Fruit fly (Drosophila melanogaster) whole organism, embryonic: Measurements from ENCODE around the gene Srp19.

Source experiments
- B-H1 ChIP-seq: fragments of 200-800 bp; sonication (Bioruptor generic); IDR thresholded peaks from 3 replicates; pipeline ENCODE4 v1.3.6; 2022; ENCODE audit warnings: missing biosample characterization, missing genetic modification characterization
- Blimp-1 ChIP-seq: fragments of 200-800 bp; sonication (Bioruptor generic); optimal IDR thresholded peaks from 3 replicates; lab custom pipeline; 2018; ENCODE audit warnings: missing biosample characterization, missing genetic modification characterization, mild to moderate bottlenecking, moderate library complexity, missing genetic modification reagents
- CG1024 ChIP-seq: fragments of 200-800 bp; sonication (Bioruptor generic); IDR thresholded peaks from 2 replicates; pipeline ENCODE4 v1.3.6; 2022; ENCODE audit warnings: missing biosample characterization, missing genetic modification characterization
- CG10654 ChIP-seq: fragments of 200-800 bp; sonication (Bioruptor generic); optimal IDR thresholded peaks from 2 replicates; lab custom pipeline; 2016; ENCODE audit warnings: missing biosample characterization, missing genetic modification characterization
- CG11504 ChIP-seq: fragments of 200-800 bp; sonication (Bioruptor generic); optimal IDR thresholded peaks from 3 replicates; lab custom pipeline; 2019; ENCODE audit warnings: missing biosample characterization, mild to moderate bottlenecking, missing genetic modification characterization, moderate library complexity
- CG11696 ChIP-seq: fragments of 200-800 bp; sonication (Bioruptor generic); IDR thresholded peaks from 2 replicates; pipeline ENCODE4 v1.3.6; 2022; ENCODE audit warnings: missing biosample characterization, missing genetic modification characterization
- CG12071 ChIP-seq: fragments of 200-800 bp; sonication (Bioruptor generic); optimal IDR thresholded peaks from 3 replicates; lab custom pipeline; 2018; ENCODE audit warnings: missing biosample characterization, mild to moderate bottlenecking, missing genetic modification characterization
- CG12769 ChIP-seq: fragments of 200-800 bp; sonication (Bioruptor generic); optimal IDR thresholded peaks from 2 replicates; lab custom pipeline; 2019; ENCODE audit warnings: missing biosample characterization, mild to moderate bottlenecking, missing genetic modification characterization, moderate library complexity
- CG14441 ChIP-seq: fragments of 200-800 bp; sonication (Bioruptor generic); IDR thresholded peaks from 2 replicates; pipeline ENCODE4 v1.3.6; 2022; ENCODE audit warnings: missing biosample characterization, missing genetic modification characterization
- CG16815 ChIP-seq: fragments of 200-800 bp; sonication (Bioruptor generic); optimal IDR thresholded peaks from 3 replicates; lab custom pipeline; 2017; ENCODE audit warnings: missing biosample characterization, mild to moderate bottlenecking, missing genetic modification characterization
- CG18262 ChIP-seq: fragments of 200-800 bp; optimal IDR thresholded peaks from 3 replicates; lab custom pipeline; 2019; ENCODE audit warnings: missing biosample characterization, mild to moderate bottlenecking, missing genetic modification characterization, moderate library complexity
- CG1832 ChIP-seq: fragments of 200-800 bp; sonication (Bioruptor generic); optimal IDR thresholded peaks from 2 replicates; lab custom pipeline; 2017; ENCODE audit warnings: missing biosample characterization, mild to moderate bottlenecking, missing genetic modification characterization, inconsistent platforms
- CG31441 ChIP-seq: fragments of 200-800 bp; sonication (Bioruptor generic); IDR thresholded peaks from 2 replicates; pipeline ENCODE4 v1.3.6; 2022; ENCODE audit warnings: missing biosample characterization, missing genetic modification characterization
- CG33557 ChIP-seq: fragments of 200-800 bp; sonication (Bioruptor generic); optimal IDR thresholded peaks from 2 replicates; lab custom pipeline; 2019; ENCODE audit warnings: missing biosample characterization, mild to moderate bottlenecking, missing genetic modification characterization, moderate library complexity
- CG4617 ChIP-seq: fragments of 200-800 bp; sonication (Bioruptor generic); optimal IDR thresholded peaks from 3 replicates; lab custom pipeline; 2016; ENCODE audit warnings: missing biosample characterization, missing genetic modification characterization, borderline replicate concordance
- CG6813 ChIP-seq: fragments of 200-800 bp; sonication (Bioruptor generic); optimal IDR thresholded peaks from 2 replicates; lab custom pipeline; 2017; ENCODE audit warnings: missing biosample characterization, missing genetic modification characterization, mild to moderate bottlenecking, moderate library complexity, missing genetic modification reagents
- CG8290 ChIP-seq, 3 experiments: fragments of 200-800 bp; sonication (Bioruptor generic); optimal IDR thresholded peaks; 2 replicates each; lab custom pipeline; 2016 to 2019; ENCODE audit warnings: missing biosample characterization in 3 of 3, missing genetic modification characterization in 3 of 3, mild to moderate bottlenecking in 2 of 3, moderate library complexity in 1 of 3
- Dad ChIP-seq: fragments of 200-800 bp; sonication (Bioruptor generic); optimal IDR thresholded peaks from 3 replicates; lab custom pipeline; 2016; ENCODE audit warnings: missing biosample characterization, missing genetic modification characterization
- Elba2 ChIP-seq: fragments of 200-800 bp; sonication (Bioruptor generic); optimal IDR thresholded peaks from 3 replicates; lab custom pipeline; 2016; ENCODE audit warnings: missing biosample characterization, missing genetic modification characterization
- HLHmδ ChIP-seq: fragments of 200-800 bp; sonication (Bioruptor generic); optimal IDR thresholded peaks from 2 replicates; lab custom pipeline; 2018; ENCODE audit warnings: missing biosample characterization, mild to moderate bottlenecking, missing genetic modification characterization, moderate library complexity
- Hr78 ChIP-seq, 2 experiments: fragments of 200-800 bp in 1 of 2; fragments of >200 bp in 1 of 2; sonication (Bioruptor generic) in 1 of 2; optimal IDR thresholded peaks; 2 replicates each; lab custom pipeline; 2017 to 2019; ENCODE audit warnings: missing biosample characterization in 2 of 2, missing genetic modification characterization in 2 of 2, mild to moderate bottlenecking in 1 of 2, moderate library complexity in 1 of 2
- NC2α ChIP-seq: fragments of 200-800 bp; sonication (Bioruptor generic); optimal IDR thresholded peaks from 2 replicates; lab custom pipeline; 2016; ENCODE audit warnings: missing biosample characterization, missing genetic modification characterization
- Nf-YB ChIP-seq: fragments of 200-800 bp; sonication (Bioruptor generic); optimal IDR thresholded peaks from 3 replicates; lab custom pipeline; 2019; ENCODE audit warnings: missing biosample characterization, mild to moderate bottlenecking, missing genetic modification characterization, moderate library complexity
- Nf-YC ChIP-seq: fragments of 200-800 bp; optimal IDR thresholded peaks from 3 replicates; lab custom pipeline; 2019; ENCODE audit warnings: missing biosample characterization, mild to moderate bottlenecking, missing genetic modification characterization, moderate library complexity
- Oaz ChIP-seq: fragments of 200-800 bp; sonication (Bioruptor generic); IDR thresholded peaks from 2 replicates; pipeline ENCODE4 v1.3.6; 2022; ENCODE audit warnings: missing biosample characterization, missing genetic modification characterization
- Rx ChIP-seq: fragments of 200-800 bp; sonication (Bioruptor generic); IDR thresholded peaks from 2 replicates; pipeline ENCODE4 v1.3.6; 2022; ENCODE audit warnings: missing biosample characterization, missing genetic modification characterization
- Xrp1 ChIP-seq: fragments of 200-800 bp; sonication (Bioruptor generic); IDR thresholded peaks from 2 replicates; pipeline ENCODE4 v1.3.6; 2022; ENCODE audit warnings: missing biosample characterization, missing genetic modification characterization
- YL-1 ChIP-seq: fragments of 200-800 bp; sonication (Bioruptor generic); optimal IDR thresholded peaks from 3 replicates; lab custom pipeline; 2017; ENCODE audit warnings: missing biosample characterization, mild to moderate bottlenecking, missing genetic modification characterization
- bbx ChIP-seq: fragments of 200-800 bp; sonication (Bioruptor generic); IDR thresholded peaks from 2 replicates; pipeline ENCODE4 v1.3.6; 2022; ENCODE audit warnings: missing biosample characterization, missing genetic modification characterization; ENCODE audit not compliant: partially characterized antibody
- crol ChIP-seq: fragments of 200-800 bp; sonication (Bioruptor generic); IDR thresholded peaks from 2 replicates; pipeline ENCODE4 v1.3.6; 2022; ENCODE audit warnings: missing biosample characterization, missing genetic modification characterization
- dmrt99B ChIP-seq: fragments of 200-800 bp; sonication (Bioruptor generic); optimal IDR thresholded peaks from 2 replicates; lab custom pipeline; 2018; ENCODE audit warnings: missing biosample characterization, mild to moderate bottlenecking, missing genetic modification characterization, moderate library complexity
- dysf ChIP-seq: fragments of 200-800 bp; sonication (Bioruptor generic); IDR thresholded peaks from 3 replicates; pipeline ENCODE4 v1.3.6; 2022; ENCODE audit warnings: missing biosample characterization, missing genetic modification characterization
- gce ChIP-seq: fragments of 200-800 bp; sonication (Bioruptor generic); IDR thresholded peaks from 3 replicates; pipeline ENCODE4 v1.3.6; 2022; ENCODE audit warnings: missing biosample characterization, missing genetic modification characterization
- grn ChIP-seq: fragments of 200-800 bp; sonication (Bioruptor generic); optimal IDR thresholded peaks from 3 replicates; lab custom pipeline; 2017; ENCODE audit warnings: missing biosample characterization, missing genetic modification characterization
- gro ChIP-seq: fragments of 200-800 bp; sonication (Bioruptor generic); optimal IDR thresholded peaks from 2 replicates; lab custom pipeline; 2016; ENCODE audit warnings: missing biosample characterization, missing genetic modification characterization
- gsb-n ChIP-seq: fragments of 200-800 bp; sonication (Bioruptor generic); optimal IDR thresholded peaks from 3 replicates; lab custom pipeline; 2018; ENCODE audit warnings: missing biosample characterization, mild to moderate bottlenecking, missing genetic modification characterization
- kni ChIP-seq: fragments of 200-800 bp; sonication (Bioruptor generic); optimal IDR thresholded peaks from 3 replicates; lab custom pipeline; 2017; ENCODE audit warnings: mild to moderate bottlenecking, missing biosample characterization, missing genetic modification reagents, missing genetic modification characterization
- lbe ChIP-seq: fragments of 200-800 bp; sonication (Bioruptor generic); optimal IDR thresholded peaks from 2 replicates; lab custom pipeline; 2016; ENCODE audit warnings: missing biosample characterization, mild to moderate bottlenecking, missing genetic modification characterization
- mirr ChIP-seq: fragments of 200-800 bp; sonication (Bioruptor generic); optimal IDR thresholded peaks from 3 replicates; lab custom pipeline; 2018; ENCODE audit warnings: missing biosample characterization, mild to moderate bottlenecking, missing genetic modification characterization
- nom ChIP-seq: fragments of 200-800 bp; sonication (Bioruptor generic); optimal IDR thresholded peaks from 2 replicates; lab custom pipeline; 2017; ENCODE audit warnings: missing biosample characterization, missing genetic modification characterization, mild to moderate bottlenecking, moderate library complexity, missing genetic modification reagents
- oc ChIP-seq: fragments of 200-800 bp; sonication (Bioruptor generic); optimal IDR thresholded peaks from 2 replicates; lab custom pipeline; 2018; ENCODE audit warnings: missing biosample characterization, mild to moderate bottlenecking, missing genetic modification characterization, moderate library complexity
- onecut ChIP-seq: fragments of 200-800 bp; sonication (Bioruptor generic); IDR thresholded peaks from 2 replicates; pipeline ENCODE4 v1.3.6; 2022; ENCODE audit warnings: missing biosample characterization, missing genetic modification characterization
- pfk ChIP-seq: fragments of 200-800 bp; sonication (Bioruptor generic); optimal IDR thresholded peaks from 2 replicates; lab custom pipeline; 2018; ENCODE audit warnings: missing biosample characterization, mild to moderate bottlenecking, missing genetic modification characterization, moderate library complexity
- pros ChIP-seq: fragments of 200-800 bp; sonication (Bioruptor generic); optimal IDR thresholded peaks from 3 replicates; lab custom pipeline; 2019; ENCODE audit warnings: missing biosample characterization, mild to moderate bottlenecking, missing genetic modification characterization, moderate library complexity
- sd ChIP-seq: fragments of 200-800 bp; sonication (Bioruptor generic); optimal IDR thresholded peaks from 3 replicates; lab custom pipeline; 2018; ENCODE audit warnings: missing biosample characterization, mild to moderate bottlenecking, missing genetic modification characterization, moderate library complexity
- sens ChIP-seq: fragments of 200-800 bp; sonication (Bioruptor generic); peaks from one replicate; lab custom pipeline; 2016; ENCODE audit warnings: missing biosample characterization, missing genetic modification characterization
- sens-2 ChIP-seq: fragments of 200-800 bp; sonication (Bioruptor generic); IDR thresholded peaks from 2 replicates; pipeline ENCODE4 v1.3.6; 2022; ENCODE audit warnings: missing biosample characterization, missing genetic modification characterization
- unpg ChIP-seq: fragments of 200-800 bp; sonication (Bioruptor generic); optimal IDR thresholded peaks from 3 replicates; lab custom pipeline; 2018; ENCODE audit warnings: missing biosample characterization, mild to moderate bottlenecking, missing genetic modification characterization, moderate library complexity
- vvl ChIP-seq: fragments of 200-800 bp; sonication (Bioruptor generic); IDR thresholded peaks from 2 replicates; pipeline ENCODE4 v1.3.6; 2022; ENCODE audit warnings: missing biosample characterization, missing genetic modification characterization
- yki ChIP-seq: fragments of >200 bp; optimal IDR thresholded peaks from 3 replicates; lab custom pipeline; 2018

Srp19 gene

dm6 chr3L:7361095-7361522 is 13.3 kb upstream of the Srp19 start (continued):
- TF ChIP-seq NC2α (GFP tag; lab: Kevin White, UChicago) = no peak
- TF ChIP-seq yki (lab: Kevin White, UChicago) = no peak
- TF ChIP-seq CG12071 (GFP tag; lab: Kevin White, UChicago) = peak; percentile 76
- peak; percentile 57 for TF ChIP-seq nom (GFP tag; lab: Kevin White, UChicago)
- peak; percentile 23 for TF ChIP-seq mirr
- TF ChIP-seq pfk = no peak
- TF ChIP-seq HLHmδ (GFP tag; lab: Kevin White, UChicago) = peak; percentile 42
- peak; percentile 30 for TF ChIP-seq gsb-n (tag; lab: Kevin White, UChicago)
- peak; percentile 69 for TF ChIP-seq pros (GFP tag; lab: Kevin White, UChicago)
- peak; percentile 2 for TF ChIP-seq CG18262 (tag; lab: Kevin White, UChicago)
- TF ChIP-seq CG33557 = no peak
- peak; percentile 47; the same call in 1 of the 3 replicates for TF ChIP-seq gce (GFP tag; lab: Robert Waterston, UW)
- TF ChIP-seq Nf-YC (tag; lab: Kevin White, UChicago) = peak; percentile 82
- no peak for TF ChIP-seq CG4617 (GFP tag; lab: Kevin White, UChicago)
- peak; percentile 88 for TF ChIP-seq Elba2
- peak; percentile 23 for TF ChIP-seq Dad
- no peak for TF ChIP-seq sens-2 (GFP tag; lab: Robert Waterston, UW)
- peak; percentile 33; the same call in 1 of the 3 replicates for TF ChIP-seq dysf
- peak; percentile 46; the same call in 1 of the 2 replicates for TF ChIP-seq CG1024
- TF ChIP-seq CG11696 (GFP tag; lab: Robert Waterston, UW) = no peak
- TF ChIP-seq sd (tag; lab: Kevin White, UChicago) = no peak
- peak; percentile 71 for TF ChIP-seq sens
- TF ChIP-seq dmrt99B = peak; percentile 32
- peak; percentile 9 for TF ChIP-seq unpg (GFP tag; lab: Kevin White, UChicago)
- no peak for TF ChIP-seq Oaz (GFP tag; lab: Robert Waterston, UW)
- peak; percentile 29 for TF ChIP-seq Nf-YB (GFP tag; lab: Kevin White, UChicago)
- peak; percentile 40 for TF ChIP-seq gro (GFP tag; lab: Kevin White, UChicago)
- peak; percentile 51 for TF ChIP-seq CG12769
- no peak for TF ChIP-seq B-H1 (GFP tag; lab: Robert Waterston, UW)
- no peak for TF ChIP-seq CG10654
- TF ChIP-seq CG6813 = peak; percentile 18
- peak; percentile 71 for TF ChIP-seq onecut (GFP tag; lab: Robert Waterston, UW)
- TF ChIP-seq CG14441 = peak; percentile 31; the same call in 1 of the 2 replicates
- peak; percentile 39; the same call in 1 of the 2 replicates for TF ChIP-seq CG31441 (GFP tag; lab: Robert Waterston, UW)
- peak; percentile 22 for TF ChIP-seq CG1832
- TF ChIP-seq CG16815 (GFP tag; lab: Kevin White, UChicago) = no peak
- peak; percentile 97 for TF ChIP-seq kni
- TF ChIP-seq grn = peak; percentile 94
- TF ChIP-seq CG11504 (tag; lab: Kevin White, UChicago) = peak; percentile 41
- TF ChIP-seq CG8290 (GFP tag; optimal IDR thresholded peaks at IDR 0.05; lab: Kevin White, UChicago) = no peak
- TF ChIP-seq CG8290 (tag; optimal IDR thresholded peaks at IDR 0.05; lab: Kevin White, UChicago) = peak in 1 of 2 experiments; percentile 8
- peak; percentile 64; the same call in 1 of the 2 replicates for TF ChIP-seq vvl (GFP tag; lab: Robert Waterston, UW)
- TF ChIP-seq bbx = peak; percentile 16; the same call in 1 of the 2 replicates
- no peak for TF ChIP-seq Rx (GFP tag; lab: Robert Waterston, UW)
- TF ChIP-seq Xrp1 (GFP tag; lab: Robert Waterston, UW) = 0 out of 2 replicates have a peak, but pooled peaks have one; percentile 28
- peak in 1 of 2 experiments; percentile 95 for TF ChIP-seq Hr78 (GFP tag; optimal IDR thresholded peaks at IDR 0.05; lab: Kevin White, UChicago)
- peak; percentile 4 for TF ChIP-seq YL-1 (GFP tag; lab: Kevin White, UChicago)
- peak; percentile 91 for TF ChIP-seq crol (GFP tag; lab: Robert Waterston, UW)
- TF ChIP-seq lbe (GFP tag; lab: Kevin White, UChicago) = no peak
- TF ChIP-seq Blimp-1 = peak; percentile 33
- TF ChIP-seq oc (tag; lab: Kevin White, UChicago) = peak; percentile 50
